Worm (Caenorhabditis elegans) whole organism, late embryonic: ENCODE data around the gene srh-145.

Experiments used
- ceh-2 ChIP-seq: sonication (generic microtip); optimal IDR thresholded peaks from 2 replicates; lab custom pipeline; 2016; ENCODE audit warnings: missing genotype, missing genetic modification characterization, missing compliant biosample characterization
- ceh-9 ChIP-seq: sonication (generic microtip); optimal IDR thresholded peaks from 2 replicates; lab custom pipeline; 2016; ENCODE audit warnings: mild to moderate bottlenecking, missing genetic modification characterization, inconsistent platforms, missing compliant biosample characterization
- elt-2 ChIP-seq: sonication (generic microtip); optimal IDR thresholded peaks from 2 replicates; lab custom pipeline; 2016; ENCODE audit warnings: missing genetic modification reagents, missing genetic modification characterization, missing compliant biosample characterization
- fax-1 ChIP-seq: sonication (generic microtip); optimal IDR thresholded peaks from 2 replicates; lab custom pipeline; 2016; ENCODE audit warnings: missing genotype, missing genetic modification characterization, missing compliant biosample characterization
- ztf-16 ChIP-seq: sonication (generic microtip); optimal IDR thresholded peaks from 2 replicates; lab custom pipeline; 2017; ENCODE audit warnings: missing genetic modification characterization, missing compliant biosample characterization

- TF ChIP-seq elt-2 (tag; lab: Kevin White, UChicago) (no peak), fax-1 (tag; lab: Kevin White, UChicago) (no peak), ceh-9 (tag; lab: Kevin White, UChicago) (no peak), ceh-2 (no peak), ztf-16 (tag; lab: Kevin White, UChicago) (no peak)
Observed at ce11 chrV:16361350-16361749, 49.2 kb upstream of the srh-145 start.
